Worm (Caenorhabditis elegans): ENCODE results near the gene pho-7.

DNA sequence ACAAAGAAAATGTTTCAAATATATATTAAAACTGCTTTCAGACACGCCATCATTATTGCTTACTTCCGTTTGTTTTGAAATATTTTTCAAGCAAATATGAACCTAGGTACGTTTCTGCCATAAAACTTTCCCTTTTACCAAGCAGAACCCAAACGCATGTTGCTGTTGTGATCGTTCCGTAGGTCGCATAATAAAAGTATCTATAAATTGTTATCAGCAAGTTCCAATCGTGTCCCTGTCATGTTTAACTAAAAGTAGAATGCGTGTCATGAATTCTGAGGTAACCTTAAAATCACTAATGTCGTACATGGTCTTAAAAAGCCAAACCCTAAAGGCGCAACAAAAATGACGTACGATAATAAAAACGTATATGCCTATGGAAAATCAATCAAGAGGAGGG lies 10.8 kb upstream of the pho-7 start:
- TF ChIP-seq nhr-237 (tag; optimal IDR thresholded peaks at IDR 0.05) = no peak
- TF ChIP-seq snpc-4 (tag; optimal IDR thresholded peaks at IDR 0.05) = no peak
- TF ChIP-seq mab-5 (tag; optimal IDR thresholded peaks at IDR 0.05) = no peak
- TF ChIP-seq pha-4 (tag; optimal IDR thresholded peaks at IDR 0.05) = no peak
- no peak for TF ChIP-seq unc-62 (GFP tag; optimal IDR thresholded peaks at IDR 0.05)
- TF ChIP-seq lin-32 (GFP tag; optimal IDR thresholded peaks at IDR 0.05) = no peak
